Fruit fly (Drosophila melanogaster) whole organism, embryonic: ENCODE results near the gene mat.

Experiments
- Awh ChIP-seq: fragments of 200-800 bp; sonication (Bioruptor generic); IDR thresholded peaks from 2 replicates; pipeline ENCODE4, ENCODE4 v1.3.6; 2022; ENCODE audit warnings: missing biosample characterization, missing genetic modification characterization
- C15 ChIP-seq: fragments of 200-800 bp; sonication (Bioruptor generic); IDR thresholded peaks from 3 replicates; pipeline ENCODE4 v1.3.6; 2022; ENCODE audit warnings: missing biosample characterization, missing genetic modification characterization
- CG10147 ChIP-seq: fragments of 200-800 bp; sonication (Bioruptor generic); optimal IDR thresholded peaks from 2 replicates; lab custom pipeline; 2019; ENCODE audit warnings: missing biosample characterization, mild to moderate bottlenecking, missing genetic modification characterization, moderate library complexity
- CG10321 ChIP-seq: fragments of 200-800 bp; sonication (Bioruptor generic); IDR thresholded peaks from 2 replicates; pipeline ENCODE4 v1.3.6; 2022; ENCODE audit warnings: missing biosample characterization, missing genetic modification characterization
- CG10462 ChIP-seq: fragments of 200-800 bp; sonication (Bioruptor generic); optimal IDR thresholded peaks from 2 replicates; lab custom pipeline; 2016; ENCODE audit warnings: missing biosample characterization, missing genetic modification characterization
- CG10979 ChIP-seq: fragments of 200-800 bp; sonication (Bioruptor generic); optimal IDR thresholded peaks from 2 replicates; lab custom pipeline; 2018; ENCODE audit warnings: missing biosample characterization, mild to moderate bottlenecking, missing genetic modification characterization, moderate library complexity
- CG11093 ChIP-seq: fragments of 200-800 bp; sonication (Bioruptor generic); IDR thresholded peaks from 3 replicates; pipeline ENCODE4 v1.3.6; 2022; ENCODE audit warnings: missing biosample characterization, missing genetic modification characterization
- CG11247 ChIP-seq: fragments of 200-800 bp; sonication (Bioruptor generic); IDR thresholded peaks from 2 replicates; pipeline ENCODE4 v1.3.6; 2022; ENCODE audit warnings: missing biosample characterization, missing genetic modification characterization
- CG15073 ChIP-seq: fragments of 200-800 bp; sonication (Bioruptor generic); optimal IDR thresholded peaks from 2 replicates; lab custom pipeline; 2016; ENCODE audit warnings: missing biosample characterization, missing genetic modification characterization
- CG1602 ChIP-seq: fragments of 200-800 bp; sonication (Bioruptor generic); optimal IDR thresholded peaks from 3 replicates; lab custom pipeline; 2016; ENCODE audit warnings: missing biosample characterization, missing genetic modification characterization
- CG1603 ChIP-seq: fragments of 200-800 bp; sonication (Bioruptor generic); optimal IDR thresholded peaks from 2 replicates; lab custom pipeline; 2019; ENCODE audit warnings: missing biosample characterization, mild to moderate bottlenecking, missing genetic modification characterization, moderate library complexity
- CG16779 ChIP-seq: fragments of 200-800 bp; sonication (Bioruptor generic); IDR thresholded peaks from 2 replicates; pipeline ENCODE4 v1.3.6; 2022; ENCODE audit warnings: missing biosample characterization, missing genetic modification characterization
- CG17361 ChIP-seq: fragments of 200-800 bp; sonication (Bioruptor generic); IDR thresholded peaks from 3 replicates; pipeline ENCODE4 v1.3.6; 2022; ENCODE audit warnings: missing biosample characterization, missing genetic modification characterization
- CG17385 ChIP-seq: fragments of 200-800 bp; sonication (Bioruptor generic); optimal IDR thresholded peaks from 3 replicates; lab custom pipeline; 2018; ENCODE audit warnings: missing biosample characterization, mild to moderate bottlenecking, missing genetic modification characterization
- CG2199 ChIP-seq: fragments of 200-800 bp; sonication (Bioruptor generic); IDR thresholded peaks from 3 replicates; pipeline ENCODE4 v1.3.6; 2022; ENCODE audit warnings: missing biosample characterization, missing genetic modification characterization
- CG2889 ChIP-seq: fragments of 200-800 bp; sonication (Bioruptor generic); IDR thresholded peaks from 3 replicates; pipeline ENCODE4 v1.3.6; 2022; ENCODE audit warnings: missing biosample characterization, missing genetic modification characterization
- CG31441 ChIP-seq: fragments of 200-800 bp; sonication (Bioruptor generic); IDR thresholded peaks from 2 replicates; pipeline ENCODE4 v1.3.6; 2022; ENCODE audit warnings: missing biosample characterization, missing genetic modification characterization
- CG3281 ChIP-seq: fragments of 200-800 bp; sonication (Bioruptor generic); optimal IDR thresholded peaks from 3 replicates; lab custom pipeline; 2017; ENCODE audit warnings: missing biosample characterization, mild to moderate bottlenecking, missing genetic modification characterization
- CG33213 ChIP-seq: fragments of 200-800 bp; sonication (Bioruptor generic); optimal IDR thresholded peaks from 3 replicates; lab custom pipeline; 2016; ENCODE audit warnings: missing biosample characterization, missing genetic modification characterization
- CG4360 ChIP-seq: fragments of 200-800 bp; sonication (Bioruptor generic); IDR thresholded peaks from 2 replicates; pipeline ENCODE4 v1.3.6; 2022; ENCODE audit warnings: missing biosample characterization, missing genetic modification characterization
- CG6254 ChIP-seq: fragments of 200-800 bp; sonication (Bioruptor generic); optimal IDR thresholded peaks from 3 replicates; lab custom pipeline; 2017; ENCODE audit warnings: mild to moderate bottlenecking, missing biosample characterization, missing genetic modification reagents, missing genetic modification characterization
- CG6689 ChIP-seq: fragments of 200-800 bp; sonication (Bioruptor generic); IDR thresholded peaks from 2 replicates; pipeline ENCODE4 v1.3.6; 2022; ENCODE audit warnings: missing biosample characterization, missing genetic modification characterization
- CG8089 ChIP-seq: fragments of 200-800 bp; sonication (Bioruptor generic); optimal IDR thresholded peaks from 3 replicates; lab custom pipeline; 2016; ENCODE audit warnings: missing biosample characterization, missing genetic modification characterization
- CG8924 ChIP-seq: fragments of 200-800 bp; optimal IDR thresholded peaks from 3 replicates; lab custom pipeline; 2019; ENCODE audit warnings: missing biosample characterization, mild to moderate bottlenecking, missing genetic modification characterization, moderate library complexity
- D19A ChIP-seq: fragments of 200-800 bp; optimal IDR thresholded peaks from 3 replicates; lab custom pipeline; 2019; ENCODE audit warnings: missing biosample characterization, mild to moderate bottlenecking, missing genetic modification characterization, moderate library complexity
- Dek ChIP-seq: fragments of 200-800 bp; sonication (Bioruptor generic); optimal IDR thresholded peaks from 3 replicates; lab custom pipeline; 2019; ENCODE audit warnings: missing biosample characterization, mild to moderate bottlenecking, missing genetic modification characterization, moderate library complexity
- Gsc ChIP-seq: fragments of 200-800 bp; sonication (Bioruptor generic); IDR thresholded peaks from 2 replicates; pipeline ENCODE4 v1.3.6; 2022; ENCODE audit warnings: missing biosample characterization, missing genetic modification characterization
- Gug ChIP-seq: fragments of 200-800 bp; sonication (Bioruptor generic); IDR thresholded peaks from 4 replicates; pipeline ENCODE4 v1.3.6; 2022; ENCODE audit warnings: missing biosample characterization, missing genetic modification characterization
- HHEX ChIP-seq: fragments of 200-800 bp; sonication (Bioruptor generic); optimal IDR thresholded peaks from 3 replicates; lab custom pipeline; 2017; ENCODE audit warnings: missing biosample characterization, mild to moderate bottlenecking, missing genetic modification characterization, missing genetic modification reagents
- HLH3B ChIP-seq: fragments of 200-800 bp; sonication (Bioruptor generic); IDR thresholded peaks from 2 replicates; pipeline ENCODE4 v1.3.6; 2022; ENCODE audit warnings: missing biosample characterization, missing genetic modification characterization
- HmgZ ChIP-seq: fragments of 200-800 bp; sonication (Bioruptor generic); optimal IDR thresholded peaks from 2 replicates; lab custom pipeline; 2018; ENCODE audit warnings: missing biosample characterization, mild to moderate bottlenecking, missing genetic modification characterization
- Hr51 ChIP-seq, 2 experiments: fragments of 200-800 bp; sonication (Bioruptor generic); optimal IDR thresholded peaks; 2 replicates in 1 of 2; 3 replicates in 1 of 2; lab custom pipeline; 2016 to 2018; ENCODE audit warnings: missing biosample characterization in 2 of 2, missing genetic modification characterization in 2 of 2, mild to moderate bottlenecking in 1 of 2, moderate library complexity in 1 of 2
- Max ChIP-seq: fragments of 200-800 bp; sonication (Bioruptor generic); optimal IDR thresholded peaks from 2 replicates; lab custom pipeline; 2016; ENCODE audit warnings: missing biosample characterization, mild to moderate bottlenecking, missing genetic modification characterization
- TFAM ChIP-seq: fragments of 200-800 bp; sonication (Bioruptor generic); optimal IDR thresholded peaks from 2 replicates; lab custom pipeline; 2017; ENCODE audit warnings: missing biosample characterization, missing genetic modification characterization, inconsistent platforms
- bowl ChIP-seq: fragments of 200-800 bp; sonication (Bioruptor generic); IDR thresholded peaks from 2 replicates; pipeline ENCODE4 v1.3.6; 2022; ENCODE audit warnings: missing biosample characterization, missing genetic modification characterization
- chif ChIP-seq, 2 experiments: fragments of 200-800 bp; sonication (Bioruptor generic); optimal IDR thresholded peaks; 3 replicates each; lab custom pipeline; 2016; ENCODE audit warnings: missing biosample characterization in 2 of 2, missing genetic modification characterization in 2 of 2
- cwo ChIP-seq: fragments of 200-800 bp; sonication (Bioruptor generic); optimal IDR thresholded peaks from 3 replicates; lab custom pipeline; 2017; ENCODE audit warnings: missing biosample characterization, missing genetic modification characterization, mild to moderate bottlenecking, moderate library complexity, missing genetic modification reagents
- disco-r ChIP-seq: fragments of 200-800 bp; sonication (Bioruptor generic); optimal IDR thresholded peaks from 2 replicates; lab custom pipeline; 2016; ENCODE audit warnings: missing biosample characterization, missing genetic modification characterization
- dm ChIP-seq: fragments of 200-800 bp; sonication (Bioruptor generic); optimal IDR thresholded peaks from 3 replicates; lab custom pipeline; 2016; ENCODE audit warnings: missing biosample characterization, missing genetic modification characterization
- gcm2 ChIP-seq: fragments of 200-800 bp; sonication (Bioruptor generic); optimal IDR thresholded peaks from 2 replicates; lab custom pipeline; 2016; ENCODE audit warnings: missing biosample characterization, missing genetic modification characterization
- gsb-n ChIP-seq: fragments of 200-800 bp; sonication (Bioruptor generic); optimal IDR thresholded peaks from 3 replicates; lab custom pipeline; 2018; ENCODE audit warnings: missing biosample characterization, mild to moderate bottlenecking, missing genetic modification characterization
- hbn ChIP-seq: fragments of 200-800 bp; sonication (Bioruptor generic); IDR thresholded peaks from 2 replicates; pipeline ENCODE4 v1.3.6; 2022; ENCODE audit warnings: missing biosample characterization, missing genetic modification characterization; ENCODE audit not compliant: partially characterized antibody
- inv ChIP-seq: fragments of 200-800 bp; sonication (Bioruptor generic); IDR thresholded peaks from 2 replicates; pipeline ENCODE4 v1.3.6; 2022; ENCODE audit warnings: missing biosample characterization, missing genetic modification characterization; ENCODE audit not compliant: partially characterized antibody
- lov ChIP-seq, 2 experiments: fragments of 200-800 bp in 1 of 2; fragments of >200 bp in 1 of 2; sonication (Bioruptor generic) in 1 of 2; IDR thresholded peaks in 1 of 2; optimal IDR thresholded peaks in 1 of 2; 2 replicates in 1 of 2; 3 replicates in 1 of 2; pipeline versions ENCODE4 v1.3.6 to Lab custom; 2017 to 2022; ENCODE audit warnings: missing biosample characterization in 1 of 2, missing genetic modification characterization in 1 of 2
- otp ChIP-seq: fragments of 200-800 bp; sonication (Bioruptor generic); IDR thresholded peaks from 3 replicates; pipeline ENCODE4, ENCODE4 v1.3.6; 2022; ENCODE audit warnings: missing biosample characterization, missing genetic modification characterization
- pan ChIP-seq, 4 experiments: fragments of >200 bp in 3 of 4; fragments of 200-800 bp in 1 of 4; sonication (Bioruptor generic) in 1 of 4; optimal IDR thresholded peaks in 3 of 4; IDR thresholded peaks in 1 of 4; 2 replicates each; pipeline versions ENCODE4 v1.3.6 to Lab custom; 2017 to 2022; ENCODE audit warnings: missing biosample characterization in 2 of 4, missing genetic modification characterization in 2 of 4, mixed read lengths in 1 of 4
- rib ChIP-seq: fragments of 200-800 bp; sonication (Bioruptor generic); IDR thresholded peaks from 2 replicates; pipeline ENCODE4 v1.3.6; 2022; ENCODE audit warnings: missing biosample characterization, missing genetic modification characterization
- seq ChIP-seq: fragments of 200-800 bp; sonication (Bioruptor generic); IDR thresholded peaks from 2 replicates; pipeline ENCODE4 v1.3.6; 2022; ENCODE audit warnings: missing biosample characterization, missing genetic modification characterization
- slou ChIP-seq: fragments of 200-800 bp; sonication (Bioruptor generic); optimal IDR thresholded peaks from 3 replicates; lab custom pipeline; 2016; ENCODE audit warnings: missing biosample characterization, missing genetic modification characterization
- vfl ChIP-seq: fragments of 200-800 bp; sonication (Bioruptor generic); optimal IDR thresholded peaks from 2 replicates; lab custom pipeline; 2016; ENCODE audit warnings: missing biosample characterization, missing genetic modification characterization

The mat gene

DNA sequence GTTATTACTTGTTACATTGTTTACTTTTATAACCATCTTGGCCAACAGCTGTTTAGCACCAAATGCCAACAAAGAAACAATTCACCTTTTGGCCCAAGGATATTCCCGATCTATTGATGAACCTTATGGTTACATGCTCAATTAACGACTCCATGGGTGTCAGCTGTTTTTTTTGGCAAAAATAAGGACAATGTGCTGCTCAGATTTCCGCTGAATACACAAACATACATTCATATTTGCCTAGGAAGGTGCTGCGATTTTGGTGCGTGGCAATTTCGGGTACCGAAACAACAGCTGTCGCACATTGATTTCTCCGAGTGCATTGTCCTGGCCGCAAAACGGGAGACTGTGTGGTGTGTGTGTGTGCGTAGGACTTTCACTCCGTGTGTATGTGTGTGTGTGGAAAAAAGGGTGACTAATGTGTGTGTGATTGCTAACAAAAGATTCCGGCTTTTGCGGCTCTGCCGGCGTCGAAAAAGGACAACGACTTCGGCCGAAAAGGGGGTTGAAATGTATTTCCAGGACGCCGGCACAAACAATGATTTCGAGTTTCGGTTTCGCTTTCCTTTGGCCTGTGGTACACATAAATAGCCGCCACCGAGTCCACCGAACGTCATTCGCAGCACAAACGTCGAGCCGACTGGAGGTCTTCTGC, 5.9 kb downstream of the mat start, which contains the start of gene nerfin-1 (continued):
- TF ChIP-seq gsb-n (peak; percentile 42), CG2889 (GFP tag; lab: Robert Waterston, UW) (no peak), disco-r (GFP tag; lab: Kevin White, UChicago) (no peak), lov (optimal IDR thresholded peaks at IDR 0.05; lab: Kevin White, UChicago) (no peak), lov (GFP tag; IDR thresholded peaks at IDR 0.05; lab: Robert Waterston, UW) (no peak), seq (GFP tag; lab: Robert Waterston, UW) (no peak), vfl (GFP tag; lab: Kevin White, UChicago) (no peak), inv (GFP tag; lab: Robert Waterston, UW) (no peak), gcm2 (GFP tag; lab: Kevin White, UChicago) (no peak), TFAM (GFP tag; lab: Kevin White, UChicago) (no peak), CG33213 (GFP tag; lab: Kevin White, UChicago) (no peak), slou (GFP tag; lab: Kevin White, UChicago) (no peak), CG1603 (peak; percentile 12), CG15073 (no peak), CG16779 (GFP tag; lab: Robert Waterston, UW) (no peak), CG11093 (no peak), CG10321 (GFP tag; lab: Robert Waterston, UW) (no peak), pan (optimal IDR thresholded peaks at IDR 0.05; lab: Kevin White, UChicago) (no peak), pan (GFP tag; optimal IDR thresholded peaks at IDR 0.05 in 1 of 2, IDR thresholded peaks at IDR 0.05 in 1 of 2) (no peak), CG8924 (peak; percentile 24), otp (GFP tag; lab: Robert Waterston, UW) (no peak), cwo (no peak), Dek (tag; lab: Kevin White, UChicago) (no peak), HHEX (GFP tag; lab: Kevin White, UChicago) (no peak), CG10462 (GFP tag; lab: Kevin White, UChicago) (no peak), CG8089 (GFP tag; lab: Kevin White, UChicago) (no peak), CG11247 (GFP tag; lab: Robert Waterston, UW) (no peak), CG1602 (GFP tag; lab: Kevin White, UChicago) (peak; percentile 14), C15 (GFP tag; lab: Robert Waterston, UW) (no peak), CG6689 (GFP tag; lab: Robert Waterston, UW) (peak; percentile 27; the same call in 1 of the 2 replicates), Hr51 (GFP tag; optimal IDR thresholded peaks at IDR 0.05; lab: Kevin White, UChicago) (no peak), CG17361 (GFP tag; lab: Robert Waterston, UW) (peak; percentile 73; the same call in 2 of the 3 replicates), dm (GFP tag; lab: Kevin White, UChicago) (no peak), chif (GFP tag; optimal IDR thresholded peaks at IDR 0.05; lab: Kevin White, UChicago) (peak in 1 of 2 experiments; percentile 51), CG10979 (tag; lab: Kevin White, UChicago) (peak; percentile 45), D19A (peak; percentile 12), CG17385 (GFP tag; lab: Kevin White, UChicago) (peak; percentile 9), CG4360 (no peak), hbn (GFP tag; lab: Robert Waterston, UW) (no peak), CG3281 (GFP tag; lab: Kevin White, UChicago) (no peak), HLH3B (no peak), HmgZ (tag; lab: Kevin White, UChicago) (no peak), bowl (GFP tag; lab: Robert Waterston, UW) (no peak), rib (GFP tag; lab: Robert Waterston, UW) (no peak), CG31441 (peak; percentile 28; the same call in 1 of the 2 replicates), CG6254 (GFP tag; lab: Kevin White, UChicago) (peak; percentile 70), Gug (GFP tag; lab: Robert Waterston, UW) (no peak), Gsc (GFP tag; lab: Robert Waterston, UW) (no peak), CG10147 (GFP tag; lab: Kevin White, UChicago) (no peak), Max (GFP tag; lab: Kevin White, UChicago) (no peak), Awh (GFP tag; lab: Robert Waterston, UW) (no peak), CG2199 (GFP tag; lab: Robert Waterston, UW) (no peak)
